Worm (Caenorhabditis elegans) whole organism, L4 larva: ENCODE results near the gene C45G7.4.

Experiments used
- F26F4.8 ChIP-seq: fragments of 200-800 bp; sonication (Bioruptor generic); conservative IDR thresholded peaks from 2 replicates; pipeline ENCODE4 v1.3.6; 2022; ENCODE audit warnings: missing genetic modification characterization, missing compliant biosample characterization
- F44E2.7 ChIP-seq: fragments of 200-800 bp; sonication (Bioruptor generic); IDR thresholded peaks from 2 replicates; pipeline ENCODE4 v2.1.2; 2022; ENCODE audit warnings: missing genetic modification characterization, missing compliant biosample characterization
- R02D3.7 ChIP-seq: fragments of 150-350 bp; sonication (generic microtip); optimal IDR thresholded peaks from 3 replicates; lab custom pipeline; 2014; ENCODE audit warnings: missing biosample characterization, missing genetic modification characterization
- T26A8.4 ChIP-seq: fragments of 200-800 bp; sonication (Bioruptor generic); IDR thresholded peaks from 2 replicates; pipeline ENCODE4 v1.3.6; 2022; ENCODE audit warnings: missing genetic modification characterization, missing compliant biosample characterization
- Y105C5A.15 ChIP-seq: fragments of 200-800 bp; sonication (Bioruptor generic); IDR thresholded peaks from 2 replicates; pipeline ENCODE4 v1.3.6; 2022; ENCODE audit warnings: missing genetic modification characterization, missing compliant biosample characterization
- ZK337.2 ChIP-seq: fragments of 200-800 bp; sonication (Bioruptor generic); IDR thresholded peaks from 2 replicates; pipeline ENCODE4 v1.3.6; 2022; ENCODE audit warnings: missing genetic modification reagents, missing genetic modification characterization, missing compliant biosample characterization
- ceh-20 ChIP-seq: fragments of 200-800 bp; sonication (Bioruptor generic); IDR thresholded peaks from 2 replicates; pipeline ENCODE4 v1.3.6; 2022; ENCODE audit warnings: missing genetic modification reagents, missing genetic modification characterization, missing compliant biosample characterization
- ces-1 ChIP-seq: fragments of 150-350 bp; sonication (generic microtip); optimal IDR thresholded peaks from 4 replicates; lab custom pipeline; 2014; ENCODE audit warnings: missing biosample characterization, missing genetic modification reagents, missing genetic modification characterization
- cey-2 ChIP-seq: sonication (generic microtip); optimal IDR thresholded peaks from 3 replicates; lab custom pipeline; 2017; ENCODE audit warnings: missing genetic modification characterization, mild to moderate bottlenecking, missing compliant biosample characterization, antibody characterized with exemption, borderline replicate concordance; ENCODE audit not compliant: insufficient read depth
- daf-8 ChIP-seq: fragments of 200-800 bp; sonication (Bioruptor generic); IDR thresholded peaks from 2 replicates; pipeline ENCODE4 v1.3.6; 2022; ENCODE audit warnings: missing genetic modification characterization, missing compliant biosample characterization
- dmd-8 ChIP-seq: fragments of 200-800 bp; sonication (Bioruptor generic); IDR thresholded peaks from 2 replicates; pipeline ENCODE4 v1.3.6; 2022; ENCODE audit warnings: missing genetic modification characterization, missing compliant biosample characterization
- dpl-1 ChIP-seq: fragments of 150-350 bp; optimal IDR thresholded peaks from 2 replicates; lab custom pipeline; 2014; ENCODE audit warnings: missing biosample characterization, missing genetic modification reagents, missing genetic modification characterization
- duxl-1 ChIP-seq: sonication (generic microtip); optimal IDR thresholded peaks from 2 replicates; lab custom pipeline; 2016; ENCODE audit warnings: mild to moderate bottlenecking, missing genetic modification characterization, moderate library complexity, missing compliant biosample characterization; ENCODE audit not compliant: poor library complexity
- egl-27 ChIP-seq: sonication (generic microtip); optimal IDR thresholded peaks from 3 replicates; lab custom pipeline; 2017; ENCODE audit warnings: missing biosample characterization, missing genetic modification reagents, missing genetic modification characterization
- fkh-10 ChIP-seq: fragments of 150-350 bp; optimal IDR thresholded peaks from 2 replicates; lab custom pipeline; 2014; ENCODE audit warnings: missing biosample characterization, missing genetic modification reagents, missing genetic modification characterization
- hlh-30 ChIP-seq: sonication (generic microtip); optimal IDR thresholded peaks from 2 replicates; lab custom pipeline; 2017; ENCODE audit warnings: antibody characterized with exemption, mild to moderate bottlenecking, missing genetic modification characterization, missing compliant biosample characterization; ENCODE audit not compliant: insufficient read depth
- lin-38 ChIP-seq: fragments of 200-800 bp; sonication (Bioruptor generic); IDR thresholded peaks from 2 replicates; pipeline ENCODE4 v1.3.6; 2022; ENCODE audit warnings: missing genetic modification reagents, missing genetic modification characterization, missing compliant biosample characterization
- mdt-29 ChIP-seq: fragments of 200-800 bp; sonication (Bioruptor generic); IDR thresholded peaks from 2 replicates; pipeline ENCODE4 v1.3.6; 2022; ENCODE audit warnings: missing genetic modification reagents, missing genetic modification characterization, missing compliant biosample characterization
- mep-1 ChIP-seq: fragments of 150-350 bp; sonication (generic microtip); optimal IDR thresholded peaks from 3 replicates; lab custom pipeline; 2014; ENCODE audit warnings: missing biosample characterization, missing genetic modification characterization
- mxl-2 ChIP-seq: fragments of 200-800 bp; sonication (Bioruptor generic); conservative IDR thresholded peaks from 2 replicates; pipeline ENCODE4 v1.3.6; 2022; ENCODE audit warnings: missing genetic modification reagents, missing genetic modification characterization, missing compliant biosample characterization
- mxl-3 ChIP-seq: fragments of 200-800 bp; sonication (Bioruptor generic); optimal IDR thresholded peaks from 2 replicates; lab custom pipeline; 2018; ENCODE audit warnings: mild to moderate bottlenecking, missing genetic modification characterization, missing compliant biosample characterization
- nhr-10 ChIP-seq: fragments of 150-350 bp; optimal IDR thresholded peaks from 2 replicates; lab custom pipeline; 2014; ENCODE audit warnings: missing biosample characterization, missing genetic modification characterization
- nhr-111 ChIP-seq: fragments of 200-800 bp; sonication (Bioruptor generic); optimal IDR thresholded peaks from 2 replicates; lab custom pipeline; 2018; ENCODE audit warnings: mild to moderate bottlenecking, missing genetic modification characterization, missing compliant biosample characterization
- nhr-237 ChIP-seq: sonication (generic microtip); optimal IDR thresholded peaks from 2 replicates; lab custom pipeline; 2017; ENCODE audit warnings: missing biosample characterization, missing genetic modification characterization
- nhr-28 ChIP-seq: fragments of 150-350 bp; optimal IDR thresholded peaks from 2 replicates; lab custom pipeline; 2014; ENCODE audit warnings: missing biosample characterization, missing genetic modification characterization
- nhr-41 ChIP-seq: fragments of 200-800 bp; sonication (Bioruptor generic); IDR thresholded peaks from 2 replicates; pipeline ENCODE4 v1.3.6; 2022; ENCODE audit warnings: missing genetic modification reagents, missing genetic modification characterization, missing compliant biosample characterization
- nhr-48 ChIP-seq: sonication (generic microtip); optimal IDR thresholded peaks from 2 replicates; lab custom pipeline; 2016; ENCODE audit warnings: mild to moderate bottlenecking, missing genetic modification characterization, missing compliant biosample characterization
- nhr-76 ChIP-seq: fragments of 150-350 bp; optimal IDR thresholded peaks from 2 replicates; lab custom pipeline; 2014; ENCODE audit warnings: missing biosample characterization, missing genetic modification characterization
- nhr-77 ChIP-seq: fragments of 150-350 bp; optimal IDR thresholded peaks from 2 replicates; lab custom pipeline; 2014; ENCODE audit warnings: missing biosample characterization, missing genetic modification characterization
- pha-4 ChIP-seq, 2 experiments: fragments of 150-350 bp in 1 of 2; fragments of 200-800 bp in 1 of 2; sonication (Bioruptor generic) in 1 of 2; IDR thresholded peaks in 1 of 2; optimal IDR thresholded peaks in 1 of 2; 2 replicates each; pipeline versions ENCODE4 v1.3.6 to Lab custom; 2014 to 2022; ENCODE audit warnings: missing genetic modification characterization in 2 of 2, missing genetic modification reagents in 2 of 2, missing biosample characterization in 1 of 2, missing compliant biosample characterization in 1 of 2
- pqm-1 ChIP-seq: sonication (generic microtip); optimal IDR thresholded peaks from 2 replicates; lab custom pipeline; 2017; ENCODE audit warnings: missing biosample characterization, missing genetic modification characterization
- sdz-12 ChIP-seq: fragments of 200-800 bp; sonication (Bioruptor generic); optimal IDR thresholded peaks from 2 replicates; lab custom pipeline; 2018; ENCODE audit warnings: mild to moderate bottlenecking, missing genetic modification characterization, missing compliant biosample characterization
- skn-1 ChIP-seq: fragments of 150-350 bp; optimal IDR thresholded peaks from 2 replicates; lab custom pipeline; 2014; ENCODE audit warnings: missing biosample characterization, missing genetic modification characterization
- tra-1 ChIP-seq: fragments of 200-800 bp; sonication (Bioruptor generic); IDR thresholded peaks from 2 replicates; pipeline ENCODE4 v1.3.6; 2022; ENCODE audit warnings: missing genetic modification reagents, missing genetic modification characterization, missing compliant biosample characterization
- zag-1 ChIP-seq: fragments of 150-350 bp; optimal IDR thresholded peaks from 2 replicates; lab custom pipeline; 2014; ENCODE audit warnings: missing biosample characterization, missing genetic modification characterization
- zfp-3 ChIP-seq: fragments of 200-800 bp; sonication (Bioruptor generic); conservative IDR thresholded peaks from 2 replicates; pipeline ENCODE4 v1.3.6; 2022; ENCODE audit warnings: missing genetic modification reagents, missing genetic modification characterization, missing compliant biosample characterization
- ztf-7 ChIP-seq: fragments of 150-350 bp; optimal IDR thresholded peaks from 2 replicates; lab custom pipeline; 2014; ENCODE audit warnings: missing biosample characterization, missing genetic modification characterization

The C45G7.4 gene

DNA sequence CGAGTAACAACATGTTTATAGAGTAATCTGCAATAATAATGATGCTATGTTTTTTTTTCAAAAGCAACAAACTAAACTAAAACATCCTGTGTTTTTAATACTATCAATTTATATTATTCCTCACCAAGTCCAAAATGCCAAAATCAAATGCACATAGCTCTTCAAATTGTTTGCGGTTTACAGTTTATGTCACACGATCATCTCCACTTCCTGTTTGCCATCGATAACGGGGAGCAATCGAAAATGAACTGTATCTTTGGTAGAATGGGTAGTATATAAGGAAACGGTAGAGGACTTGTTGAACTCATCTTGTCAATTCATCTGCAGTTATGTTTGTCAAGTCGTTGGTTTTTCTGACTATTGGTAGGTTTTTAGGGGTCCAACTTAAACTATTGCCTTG lies 31.4 kb downstream of the C45G7.4 start, which contains the start of gene ilys-3:
Gene ilys-3, plus strand, starts transcription at position 301 of the 400 bp plus-strand sequence.
- TF ChIP-seq R02D3.7 = no peak
- no peak for TF ChIP-seq nhr-10 (tag; lab: Kevin White, UChicago)
- TF ChIP-seq skn-1 (tag; lab: Kevin White, UChicago) = no peak
- no peak for TF ChIP-seq mxl-3 (GFP tag; lab: Kevin White, UChicago)
- TF ChIP-seq zag-1 (tag; lab: Kevin White, UChicago) = no peak
- no peak for TF ChIP-seq T26A8.4 (GFP tag; lab: Robert Waterston, UW)
- TF ChIP-seq dpl-1 (GFP tag; lab: Kevin White, UChicago) = no peak
- TF ChIP-seq pha-4 (GFP tag; IDR thresholded peaks at IDR 0.05; lab: Robert Waterston, UW) = no peak
- no peak for TF ChIP-seq pha-4 (tag; optimal IDR thresholded peaks at IDR 0.05; lab: Kevin White, UChicago)
- TF ChIP-seq cey-2 (tag; lab: Kevin White, UChicago) = no peak
- TF ChIP-seq ztf-7 (tag; lab: Kevin White, UChicago) = no peak
- TF ChIP-seq daf-8 (GFP tag; lab: Robert Waterston, UW) = no peak

DNA sequence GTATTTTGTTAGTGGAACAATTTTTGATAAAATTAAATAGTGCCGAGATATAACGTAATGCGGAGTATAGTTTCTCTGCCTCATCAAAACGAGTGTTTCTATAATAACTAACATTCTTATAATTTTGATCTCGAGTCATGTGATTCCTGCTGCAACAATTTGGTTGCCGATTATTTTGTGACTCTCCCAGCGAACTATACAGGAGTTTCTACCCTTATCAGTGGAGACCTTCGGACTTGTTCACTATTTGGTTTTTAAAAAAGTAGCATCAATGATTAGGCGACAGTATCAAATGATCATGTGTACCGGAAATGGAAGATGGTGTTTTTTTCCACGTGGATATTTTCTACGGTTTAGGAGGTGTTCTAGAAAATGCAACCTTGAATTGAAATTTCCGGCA lies 33.5 kb downstream of the C45G7.4 start:
- TF ChIP-seq nhr-111 (GFP tag; lab: Kevin White, UChicago) (no peak), nhr-237 (tag; lab: Kevin White, UChicago) (no peak), nhr-28 (tag; lab: Kevin White, UChicago) (peak; percentile 77), nhr-77 (tag; lab: Kevin White, UChicago) (no peak), pqm-1 (tag; lab: Kevin White, UChicago) (peak; percentile 72), cey-2 (tag; lab: Kevin White, UChicago) (no peak)

DNA sequence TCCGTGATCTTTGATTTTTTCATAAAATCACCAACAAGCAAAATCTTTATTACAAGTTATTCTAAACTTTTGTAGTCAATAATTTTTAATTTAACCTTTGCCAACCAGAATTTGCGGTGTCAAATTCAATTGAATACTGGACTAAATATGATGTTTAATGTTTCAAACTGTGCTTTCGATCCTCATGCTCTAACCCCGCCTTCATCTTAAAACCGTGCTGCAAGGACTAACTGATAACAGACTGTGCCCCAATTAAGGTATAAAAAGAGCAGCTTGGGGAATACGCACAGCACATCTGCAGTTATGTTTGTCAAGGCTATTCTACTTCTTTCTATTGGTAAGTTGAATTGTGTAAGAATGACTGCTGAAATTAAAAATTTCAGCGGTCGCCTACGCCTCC lies 34.6 kb downstream of the C45G7.4 start, which contains the start of gene ilys-2:
Gene ilys-2, plus strand, starts transcription at position 301 of the 400 bp plus-strand sequence.
- TF ChIP-seq ces-1 (GFP tag; lab: Kevin White, UChicago) (no peak), mdt-29 (GFP tag; lab: Robert Waterston, UW) (no peak), dpl-1 (GFP tag; lab: Kevin White, UChicago) (no peak), nhr-41 (GFP tag; lab: Robert Waterston, UW) (no peak), Y105C5A.15 (no peak), ceh-20 (GFP tag; lab: Robert Waterston, UW) (no peak), F44E2.7 (GFP tag; lab: Robert Waterston, UW) (no peak), egl-27 (tag; lab: Kevin White, UChicago) (no peak), mep-1 (tag; lab: Kevin White, UChicago) (no peak), F26F4.8 (GFP tag; lab: Robert Waterston, UW) (no peak), skn-1 (tag; lab: Kevin White, UChicago) (no peak), lin-38 (GFP tag; lab: Robert Waterston, UW) (no peak), nhr-76 (tag; lab: Kevin White, UChicago) (no peak), tra-1 (GFP tag; lab: Robert Waterston, UW) (no peak), dmd-8 (GFP tag; lab: Robert Waterston, UW) (no peak), ZK337.2 (GFP tag; lab: Robert Waterston, UW) (no peak)
- TF ChIP-seq, all 104 proteins: peak for 0

DNA sequence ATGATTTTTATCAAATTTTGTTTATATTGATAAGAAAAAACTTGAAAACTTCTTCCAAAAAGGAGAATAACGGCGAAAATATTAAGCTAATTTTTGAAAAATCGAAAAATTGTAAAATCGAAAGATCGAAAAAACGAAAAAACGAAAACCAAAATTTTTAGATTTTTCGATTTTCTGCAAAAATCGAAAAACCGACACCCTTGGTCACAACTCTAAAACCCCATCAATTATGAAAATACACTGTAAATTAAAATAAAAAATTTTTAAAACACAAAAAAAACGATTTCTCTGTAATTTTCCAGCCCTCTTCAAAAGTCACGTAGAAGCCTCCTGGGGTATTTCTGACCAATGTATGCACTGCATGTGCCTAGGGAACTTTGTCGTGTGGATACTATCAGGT lies 37.3 kb downstream of the C45G7.4 start, which contains the start of gene ilys-1:
Gene ilys-1, plus strand, starts transcription at position 301 of the 400 bp plus-strand sequence.
- TF ChIP-seq sdz-12 (GFP tag; lab: Kevin White, UChicago) = no peak
- no peak for TF ChIP-seq zfp-3 (GFP tag; lab: Robert Waterston, UW)
- no peak for TF ChIP-seq fkh-10 (GFP tag; lab: Kevin White, UChicago)
- no peak for TF ChIP-seq nhr-48 (tag; lab: Kevin White, UChicago)
- no peak for TF ChIP-seq mxl-2 (GFP tag; lab: Robert Waterston, UW)
- no peak for TF ChIP-seq duxl-1 (tag; lab: Kevin White, UChicago)
- no peak for TF ChIP-seq hlh-30
- TF ChIP-seq, all 104 proteins: peak for 0
